Worm (Caenorhabditis elegans) whole organism, L1 larva: ENCODE results near the gene K08B5.2.

ENCODE experiments used
- ama-1 ChIP-seq: fragments of 150-350 bp; optimal IDR thresholded peaks from 2 replicates; lab custom pipeline; 2014
- ceh-63 ChIP-seq: fragments of 200-800 bp; sonication (Bioruptor generic); optimal IDR thresholded peaks from 2 replicates; lab custom pipeline; 2018; ENCODE audit warnings: mild to moderate bottlenecking, missing genetic modification characterization, missing compliant biosample characterization
- ceh-82 ChIP-seq, 3 experiments: fragments of 150-350 bp in 1 of 3; sonication (generic microtip) in 2 of 3; optimal IDR thresholded peaks; 2 replicates each; lab custom pipeline; 2014 to 2017; ENCODE audit warnings: missing biosample characterization in 3 of 3, missing genetic modification characterization in 3 of 3
- fkh-10 ChIP-seq: sonication (generic microtip); optimal IDR thresholded peaks from 2 replicates; lab custom pipeline; 2017; ENCODE audit warnings: missing biosample characterization, missing genetic modification reagents, missing genetic modification characterization
- hpl-2 ChIP-seq: fragments of 150-350 bp; optimal IDR thresholded peaks from 2 replicates; lab custom pipeline; 2014; ENCODE audit warnings: missing biosample characterization, missing genetic modification reagents, missing genetic modification characterization
- lin-13 ChIP-seq: fragments of 150-350 bp; optimal IDR thresholded peaks from 2 replicates; lab custom pipeline; 2014; ENCODE audit warnings: missing biosample characterization, missing genetic modification reagents, missing genetic modification characterization
- lin-39 ChIP-seq: fragments of 150-350 bp; optimal IDR thresholded peaks from 2 replicates; lab custom pipeline; 2014; ENCODE audit warnings: missing biosample characterization, missing genetic modification reagents, missing genetic modification characterization
- nhr-11 ChIP-seq: fragments of 150-350 bp; optimal IDR thresholded peaks from 2 replicates; lab custom pipeline; 2014; ENCODE audit warnings: missing biosample characterization, missing genetic modification characterization
- nhr-12 ChIP-seq: sonication (generic microtip); optimal IDR thresholded peaks from 2 replicates; lab custom pipeline; 2017; ENCODE audit warnings: missing biosample characterization, missing genetic modification characterization
- nhr-28 ChIP-seq: fragments of 150-350 bp; optimal IDR thresholded peaks from 2 replicates; lab custom pipeline; 2014; ENCODE audit warnings: missing biosample characterization, missing genetic modification characterization
- pax-3 ChIP-seq: fragments of 200-800 bp; sonication (Bioruptor generic); optimal IDR thresholded peaks from 2 replicates; lab custom pipeline; 2018; ENCODE audit warnings: mild to moderate bottlenecking, missing genetic modification characterization, moderate library complexity, missing compliant biosample characterization
- sox-4 ChIP-seq: sonication (generic microtip); optimal IDR thresholded peaks from 2 replicates; lab custom pipeline; 2016; ENCODE audit warnings: missing genetic modification characterization, missing compliant biosample characterization
- zag-1 ChIP-seq: fragments of 150-350 bp; optimal IDR thresholded peaks from 2 replicates; lab custom pipeline; 2014; ENCODE audit warnings: missing biosample characterization, missing genetic modification characterization
- ztf-11 ChIP-seq, 2 experiments: sonication (generic microtip); optimal IDR thresholded peaks; 2 replicates each; lab custom pipeline; 2016 to 2017; ENCODE audit warnings: missing genetic modification characterization in 2 of 2, missing biosample characterization in 1 of 2, missing compliant biosample characterization in 1 of 2

- TF ChIP-seq fkh-10 (no peak), lin-13 (GFP tag; lab: Kevin White, UChicago) (no peak), pax-3 (tag; lab: Kevin White, UChicago) (no peak), hpl-2 (no peak), nhr-11 (no peak), lin-39 (tag; lab: Kevin White, UChicago) (no peak), ceh-82 (tag; optimal IDR thresholded peaks at IDR 0.05; lab: Kevin White, UChicago) (no peak), zag-1 (tag; lab: Kevin White, UChicago) (no peak), ztf-11 (tag; optimal IDR thresholded peaks at IDR 0.05; lab: Kevin White, UChicago) (no peak), ama-1 (lab: Kevin White, UChicago) (no peak), ceh-63 (no peak), sox-4 (tag; lab: Kevin White, UChicago) (no peak), nhr-28 (tag; lab: Kevin White, UChicago) (no peak), nhr-12 (tag; lab: Kevin White, UChicago) (no peak)
Measured at ce11 chrX:16591533-16591932, 37.8 kb upstream of the K08B5.2 start.
